Worm (Caenorhabditis elegans) whole organism, late embryonic: ENCODE results near the gene srh-216.

ENCODE experiments used
- C38D4.7 ChIP-seq: fragments of 200-800 bp; sonication (Bioruptor generic); optimal IDR thresholded peaks from 2 replicates; lab custom pipeline; 2018; ENCODE audit warnings: mild to moderate bottlenecking, missing genetic modification characterization, moderate library complexity, missing compliant biosample characterization
- T23F11.4 ChIP-seq: fragments of 200-800 bp; sonication (Bioruptor generic); optimal IDR thresholded peaks from 2 replicates; lab custom pipeline; 2018; ENCODE audit warnings: mild to moderate bottlenecking, missing genetic modification characterization, missing compliant biosample characterization
- Y22D7AL.16 ChIP-seq: sonication (generic microtip); optimal IDR thresholded peaks from 2 replicates; lab custom pipeline; 2016; ENCODE audit warnings: missing genetic modification characterization, missing compliant biosample characterization
- ama-1 ChIP-seq: fragments of 150-350 bp; optimal IDR thresholded peaks from 2 replicates; lab custom pipeline; 2014
- ceh-18 ChIP-seq: sonication (generic microtip); optimal IDR thresholded peaks from 2 replicates; lab custom pipeline; 2016; ENCODE audit warnings: missing genetic modification characterization, missing compliant biosample characterization
- ceh-24 ChIP-seq: sonication (generic microtip); optimal IDR thresholded peaks from 2 replicates; lab custom pipeline; 2016; ENCODE audit warnings: mild to moderate bottlenecking, missing genetic modification characterization, missing compliant biosample characterization
- ceh-30 ChIP-seq: fragments of 150-350 bp; optimal IDR thresholded peaks from 2 replicates; lab custom pipeline; 2014; ENCODE audit warnings: missing biosample characterization, missing genetic modification characterization
- ceh-31 ChIP-seq: sonication (generic microtip); optimal IDR thresholded peaks from 2 replicates; lab custom pipeline; 2016; ENCODE audit warnings: missing genetic modification characterization, missing compliant biosample characterization
- ceh-48 ChIP-seq: sonication (generic microtip); optimal IDR thresholded peaks from 2 replicates; lab custom pipeline; 2016; ENCODE audit warnings: missing genetic modification characterization, inconsistent platforms, missing compliant biosample characterization
- ceh-6 ChIP-seq: fragments of 200-800 bp; sonication (Bioruptor generic); optimal IDR thresholded peaks from 2 replicates; lab custom pipeline; 2018; ENCODE audit warnings: mild to moderate bottlenecking, missing genetic modification characterization, missing compliant biosample characterization
- ceh-9 ChIP-seq: sonication (generic microtip); optimal IDR thresholded peaks from 2 replicates; lab custom pipeline; 2016; ENCODE audit warnings: mild to moderate bottlenecking, missing genetic modification characterization, inconsistent platforms, missing compliant biosample characterization
- elt-2 ChIP-seq: sonication (generic microtip); optimal IDR thresholded peaks from 2 replicates; lab custom pipeline; 2016; ENCODE audit warnings: missing genetic modification reagents, missing genetic modification characterization, missing compliant biosample characterization
- elt-4 ChIP-seq: sonication (generic microtip); optimal IDR thresholded peaks from 2 replicates; lab custom pipeline; 2016; ENCODE audit warnings: missing genetic modification characterization, missing compliant biosample characterization
- ets-4 ChIP-seq: sonication (generic microtip); optimal IDR thresholded peaks from 2 replicates; lab custom pipeline; 2016; ENCODE audit warnings: missing genetic modification characterization, missing compliant biosample characterization
- eyg-1 ChIP-seq: sonication (generic microtip); optimal IDR thresholded peaks from 2 replicates; lab custom pipeline; 2016; ENCODE audit warnings: missing genotype, missing genetic modification characterization, missing compliant biosample characterization
- fax-1 ChIP-seq: sonication (generic microtip); optimal IDR thresholded peaks from 2 replicates; lab custom pipeline; 2016; ENCODE audit warnings: missing genotype, missing genetic modification characterization, missing compliant biosample characterization
- fkh-10 ChIP-seq: fragments of 150-350 bp; optimal IDR thresholded peaks from 2 replicates; lab custom pipeline; 2014; ENCODE audit warnings: missing biosample characterization, missing genetic modification reagents, missing genetic modification characterization
- fkh-6 ChIP-seq: sonication (generic microtip); optimal IDR thresholded peaks from 2 replicates; lab custom pipeline; 2016; ENCODE audit warnings: missing genetic modification characterization, missing compliant biosample characterization
- hlh-13 ChIP-seq: fragments of 200-800 bp; sonication (Bioruptor generic); optimal IDR thresholded peaks from 2 replicates; lab custom pipeline; 2018; ENCODE audit warnings: mild to moderate bottlenecking, missing genetic modification characterization, missing compliant biosample characterization
- hlh-15 ChIP-seq: sonication (generic microtip); optimal IDR thresholded peaks from 2 replicates; lab custom pipeline; 2016; ENCODE audit warnings: missing genetic modification characterization, missing compliant biosample characterization
- hlh-30 ChIP-seq: sonication (generic microtip); optimal IDR thresholded peaks from 2 replicates; lab custom pipeline; 2017; ENCODE audit warnings: antibody characterized with exemption, missing genetic modification characterization, missing compliant biosample characterization; ENCODE audit not compliant: insufficient read depth
- hlh-8 ChIP-seq: sonication (generic microtip); optimal IDR thresholded peaks from 2 replicates; lab custom pipeline; 2016; ENCODE audit warnings: missing genotype, missing genetic modification characterization, missing compliant biosample characterization
- lim-6 ChIP-seq: sonication (generic microtip); optimal IDR thresholded peaks from 2 replicates; lab custom pipeline; 2016; ENCODE audit warnings: missing genetic modification characterization, missing compliant biosample characterization
- mec-3 ChIP-seq: sonication (generic microtip); optimal IDR thresholded peaks from 2 replicates; lab custom pipeline; 2016; ENCODE audit warnings: borderline replicate concordance, missing genetic modification characterization, missing compliant biosample characterization
- nfya-1 ChIP-seq: sonication (generic microtip); optimal IDR thresholded peaks from 2 replicates; lab custom pipeline; 2017; ENCODE audit warnings: missing genetic modification characterization, mild to moderate bottlenecking, missing compliant biosample characterization, antibody characterized with exemption, moderate library complexity
- pag-3 ChIP-seq: sonication (generic microtip); optimal IDR thresholded peaks from 2 replicates; lab custom pipeline; 2016; ENCODE audit warnings: missing compliant biosample characterization, missing genetic modification characterization, borderline replicate concordance
- pat-9 ChIP-seq: fragments of 200-800 bp; sonication (Bioruptor generic); optimal IDR thresholded peaks from 2 replicates; lab custom pipeline; 2018; ENCODE audit warnings: mild to moderate bottlenecking, missing genetic modification characterization, moderate library complexity, missing compliant biosample characterization
- pax-1 ChIP-seq: fragments of 150-350 bp; optimal IDR thresholded peaks from 2 replicates; lab custom pipeline; 2014; ENCODE audit warnings: missing biosample characterization, missing genetic modification characterization
- pros-1 ChIP-seq: fragments of 150-350 bp; optimal IDR thresholded peaks from 2 replicates; lab custom pipeline; 2014; ENCODE audit warnings: missing biosample characterization, missing genetic modification reagents, missing genetic modification characterization
- ref-2 ChIP-seq: sonication (generic microtip); optimal IDR thresholded peaks from 2 replicates; lab custom pipeline; 2016; ENCODE audit warnings: missing genetic modification characterization, missing compliant biosample characterization
- rnt-1 ChIP-seq: sonication (generic microtip); optimal IDR thresholded peaks from 2 replicates; lab custom pipeline; 2016; ENCODE audit warnings: missing genetic modification characterization, missing compliant biosample characterization
- sdc-2 ChIP-seq: sonication (generic microtip); optimal IDR thresholded peaks from 2 replicates; lab custom pipeline; 2016; ENCODE audit warnings: missing genotype, missing genetic modification characterization, missing compliant biosample characterization
- syd-9 ChIP-seq: sonication (generic microtip); optimal IDR thresholded peaks from 2 replicates; lab custom pipeline; 2016; ENCODE audit warnings: mild to moderate bottlenecking, missing genetic modification characterization, moderate library complexity, missing compliant biosample characterization
- tbx-7 ChIP-seq: sonication (generic microtip); optimal IDR thresholded peaks from 2 replicates; lab custom pipeline; 2016; ENCODE audit warnings: missing genotype, missing genetic modification characterization, missing compliant biosample characterization
- ttx-3 ChIP-seq: sonication (generic microtip); optimal IDR thresholded peaks from 2 replicates; lab custom pipeline; 2016; ENCODE audit warnings: missing genetic modification reagents, missing genetic modification characterization, missing compliant biosample characterization
- unc-3 ChIP-seq, 2 experiments: fragments of 200-800 bp in 1 of 2; sonication (Bioruptor generic) in 1 of 2; sonication (generic microtip) in 1 of 2; conservative IDR thresholded peaks in 1 of 2; optimal IDR thresholded peaks in 1 of 2; 2 replicates each; pipeline versions ENCODE4 v1.3.6 to Lab custom; 2016 to 2022; ENCODE audit warnings: missing compliant biosample characterization in 2 of 2, missing genetic modification characterization in 2 of 2, missing genetic modification reagents in 1 of 2
- unc-55 ChIP-seq: sonication (generic microtip); optimal IDR thresholded peaks from 2 replicates; lab custom pipeline; 2017; ENCODE audit warnings: missing biosample characterization, missing genetic modification reagents, missing genetic modification characterization
- unc-86 ChIP-seq: sonication (generic microtip); optimal IDR thresholded peaks from 2 replicates; lab custom pipeline; 2016; ENCODE audit warnings: missing genetic modification characterization, missing compliant biosample characterization
- ztf-16 ChIP-seq: sonication (generic microtip); optimal IDR thresholded peaks from 2 replicates; lab custom pipeline; 2017; ENCODE audit warnings: missing genetic modification characterization, missing compliant biosample characterization

Gene srh-216

DNA sequence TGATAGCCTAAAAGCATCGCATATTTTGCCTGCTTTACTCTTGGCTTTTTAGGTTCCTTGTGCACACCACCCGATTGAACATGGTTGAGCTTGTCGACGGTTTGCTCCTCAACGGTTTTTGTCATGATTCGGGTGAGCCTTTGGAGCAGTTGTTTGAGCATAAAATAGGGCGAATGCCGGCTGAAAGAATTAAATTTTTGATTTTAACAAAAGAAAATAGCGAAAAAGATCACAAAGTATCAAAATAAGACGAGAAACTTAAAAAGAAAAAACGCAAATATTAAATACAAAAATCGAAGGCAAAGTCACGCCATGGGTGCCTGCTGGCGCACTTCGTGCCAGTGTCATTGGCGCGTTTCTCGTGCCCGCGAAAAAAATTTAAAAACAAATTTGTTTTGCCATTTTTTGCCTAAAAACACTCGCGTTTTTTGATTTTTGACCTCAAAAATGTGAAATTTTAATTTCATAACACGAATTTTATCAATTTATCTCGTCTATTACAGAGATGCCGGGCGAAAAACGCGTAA is 32.5 kb downstream of the srh-216 start, which contains the start of the genes ctps-1 and pus-1:
Gene ctps-1, plus strand, starts transcription at position 51 of the 527 bp plus-strand sequence.
Gene pus-1, minus strand, starts transcription at position 125 of the 527 bp plus-strand sequence.
- TF ChIP-seq T23F11.4 (no peak), ets-4 (tag; lab: Kevin White, UChicago) (no peak), nfya-1 (tag; lab: Kevin White, UChicago) (peak; percentile 45)

DNA sequence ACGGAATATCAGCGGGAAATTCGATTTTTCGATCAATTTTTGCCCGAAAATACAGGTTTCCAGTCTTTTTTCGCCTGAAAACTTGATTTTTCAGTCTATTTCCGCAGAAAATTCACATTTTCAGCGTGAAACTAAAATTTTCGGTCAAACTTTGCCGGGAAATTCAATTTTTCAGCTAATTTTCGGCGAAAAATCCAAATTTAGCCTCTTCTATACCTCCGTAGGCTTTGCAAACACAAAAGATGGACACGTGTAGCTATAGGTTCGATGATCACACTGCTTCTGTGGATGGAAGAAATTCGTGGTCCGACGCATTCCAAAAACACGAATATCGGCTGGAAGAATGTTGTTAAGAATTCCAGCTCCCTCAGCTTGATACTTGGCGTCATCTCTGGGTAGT is 33.3 kb downstream of the srh-216 start:
- TF ChIP-seq hlh-13 (GFP tag; lab: Kevin White, UChicago) (no peak), elt-4 (tag; lab: Kevin White, UChicago) (no peak), fkh-10 (GFP tag; lab: Kevin White, UChicago) (no peak), lim-6 (no peak), syd-9 (tag; lab: Kevin White, UChicago) (no peak), ets-4 (tag; lab: Kevin White, UChicago) (no peak), ceh-48 (no peak), T23F11.4 (no peak)

DNA sequence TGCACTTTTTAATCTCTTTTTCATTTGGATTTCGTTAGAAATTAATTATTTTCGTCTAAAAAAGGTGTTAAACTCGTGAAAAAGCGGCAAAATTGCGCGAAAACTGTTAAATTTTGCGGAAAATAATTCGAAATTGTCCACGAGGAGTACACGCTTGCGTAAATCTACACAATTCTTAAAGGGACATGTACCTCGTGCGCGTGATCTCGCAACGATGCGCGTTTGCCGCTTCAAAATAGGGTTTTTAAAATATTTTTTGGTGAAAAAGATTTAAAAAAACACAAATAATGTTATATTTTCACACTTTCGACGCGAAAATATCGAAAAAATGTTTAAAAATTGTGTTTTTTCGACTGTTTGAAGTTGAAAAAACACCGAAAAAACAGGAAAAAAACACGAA is 34.1 kb downstream of the srh-216 start:
- TF ChIP-seq pros-1 (tag; lab: Kevin White, UChicago) (no peak), C38D4.7 (no peak), hlh-8 (tag; lab: Kevin White, UChicago) (no peak), ceh-18 (no peak), ceh-9 (tag; lab: Kevin White, UChicago) (no peak), ceh-24 (tag; lab: Kevin White, UChicago) (no peak), eyg-1 (tag; lab: Kevin White, UChicago) (no peak), pag-3 (tag; lab: Kevin White, UChicago) (no peak), Y22D7AL.16 (tag; lab: Kevin White, UChicago) (no peak), hlh-30 (tag; lab: Kevin White, UChicago) (no peak), ceh-48 (no peak), unc-3 (GFP tag; conservative IDR thresholded peaks at IDR 0.05; lab: Robert Waterston, UW) (no peak), unc-3 (tag; optimal IDR thresholded peaks at IDR 0.05; lab: Kevin White, UChicago) (no peak), ceh-30 (tag; lab: Kevin White, UChicago) (no peak), ceh-31 (tag; lab: Kevin White, UChicago) (no peak), rnt-1 (no peak), pat-9 (tag; lab: Kevin White, UChicago) (no peak), fkh-10 (GFP tag; lab: Kevin White, UChicago) (no peak), ztf-16 (no peak), mec-3 (tag; lab: Kevin White, UChicago) (no peak), fkh-6 (tag; lab: Kevin White, UChicago) (no peak)

DNA sequence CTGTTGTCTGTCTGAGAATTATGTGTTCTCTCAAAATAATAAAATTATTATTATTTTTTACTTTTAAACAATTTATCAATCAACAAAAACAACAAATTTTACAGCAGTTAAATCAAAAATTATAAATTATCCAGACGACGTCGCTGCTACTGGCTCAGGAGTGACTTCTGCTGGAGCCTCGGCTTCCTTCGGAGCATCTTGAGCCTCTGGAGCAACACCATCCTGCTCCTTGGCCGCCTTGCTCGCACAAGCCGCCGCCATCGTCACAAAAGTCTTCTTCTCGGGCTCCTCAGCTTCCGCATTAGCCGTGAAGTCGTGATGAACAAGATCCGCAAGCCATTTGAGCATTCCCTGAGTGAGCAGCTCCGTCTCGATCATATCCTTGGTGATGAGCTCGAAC is 34.7 kb downstream of the srh-216 start:
- TF ChIP-seq pax-1 (tag; lab: Kevin White, UChicago) (no peak), pros-1 (tag; lab: Kevin White, UChicago) (no peak)

DNA sequence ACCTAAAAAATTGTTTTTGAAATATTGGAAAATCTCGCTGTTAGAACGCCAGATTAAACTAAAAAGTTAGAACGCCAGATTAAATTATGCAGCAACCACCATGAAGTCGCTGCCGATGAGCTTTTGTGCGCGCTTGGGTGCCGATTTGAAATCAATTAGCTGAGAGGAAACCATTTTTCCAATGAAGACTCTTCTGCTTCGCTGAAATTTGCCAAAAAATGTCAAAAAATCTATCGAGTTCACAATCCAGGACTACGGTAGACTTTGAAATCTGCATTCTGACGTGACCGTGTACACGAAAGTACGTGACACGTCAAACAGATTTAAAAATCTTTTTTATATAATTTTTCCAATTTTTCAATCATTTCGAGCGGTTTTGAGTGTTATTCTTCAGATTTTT is 38.4 kb downstream of the srh-216 start, which contains the start of gene immt-2:
Gene immt-2, plus strand, starts transcription at position 301 of the 400 bp plus-strand sequence.
- TF ChIP-seq unc-55 (GFP tag; lab: Kevin White, UChicago) (no peak), hlh-8 (tag; lab: Kevin White, UChicago) (no peak), ama-1 (lab: Kevin White, UChicago) (no peak), sdc-2 (tag; lab: Kevin White, UChicago) (no peak), pros-1 (tag; lab: Kevin White, UChicago) (no peak), fax-1 (tag; lab: Kevin White, UChicago) (no peak), ceh-6 (no peak), ref-2 (tag; lab: Kevin White, UChicago) (no peak), ttx-3 (tag; lab: Kevin White, UChicago) (no peak), elt-2 (tag; lab: Kevin White, UChicago) (no peak), C38D4.7 (no peak), ceh-48 (no peak), elt-4 (tag; lab: Kevin White, UChicago) (no peak), tbx-7 (no peak), hlh-30 (tag; lab: Kevin White, UChicago) (no peak), hlh-15 (tag; lab: Kevin White, UChicago) (no peak), unc-86 (tag; lab: Kevin White, UChicago) (no peak), rnt-1 (no peak)
